Fruit fly (Drosophila melanogaster) whole organism, embryonic: Measurements from ENCODE around the gene crol.

Experiments used
- BEAF-32 ChIP-seq: fragments of 200-800 bp; sonication (Bioruptor generic); optimal IDR thresholded peaks from 3 replicates; lab custom pipeline; 2017; ENCODE audit warnings: missing biosample characterization, missing genetic modification characterization, mild to moderate bottlenecking, moderate library complexity, missing genetic modification reagents
- CG10321 ChIP-seq: fragments of 200-800 bp; sonication (Bioruptor generic); IDR thresholded peaks from 2 replicates; pipeline ENCODE4 v1.3.6; 2022; ENCODE audit warnings: missing biosample characterization, missing genetic modification characterization
- CG11723 ChIP-seq: fragments of 200-800 bp; sonication (Bioruptor generic); optimal IDR thresholded peaks from 2 replicates; lab custom pipeline; 2017; ENCODE audit warnings: missing biosample characterization, mild to moderate bottlenecking, missing genetic modification characterization
- CG12071 ChIP-seq: fragments of 200-800 bp; sonication (Bioruptor generic); optimal IDR thresholded peaks from 3 replicates; lab custom pipeline; 2018; ENCODE audit warnings: missing biosample characterization, mild to moderate bottlenecking, missing genetic modification characterization
- CG13287 ChIP-seq: fragments of 200-800 bp; sonication (Bioruptor generic); IDR thresholded peaks from 2 replicates; pipeline ENCODE4 v1.3.6; 2022; ENCODE audit warnings: missing biosample characterization, missing genetic modification characterization; ENCODE audit not compliant: partially characterized antibody
- CG13775 ChIP-seq: fragments of 200-800 bp; sonication (Bioruptor generic); optimal IDR thresholded peaks from 3 replicates; lab custom pipeline; 2017; ENCODE audit warnings: missing biosample characterization, mild to moderate bottlenecking, missing genetic modification characterization
- CG17328 ChIP-seq: fragments of 200-800 bp; sonication (Bioruptor generic); IDR thresholded peaks from 2 replicates; pipeline ENCODE4 v1.3.6; 2022; ENCODE audit warnings: missing biosample characterization, missing genetic modification characterization
- CG2875 ChIP-seq: fragments of 200-800 bp; sonication (Bioruptor generic); optimal IDR thresholded peaks from 2 replicates; lab custom pipeline; 2017; ENCODE audit warnings: missing biosample characterization, mild to moderate bottlenecking, missing genetic modification characterization, missing genetic modification reagents
- CG30020 ChIP-seq: fragments of 200-800 bp; optimal IDR thresholded peaks from 2 replicates; lab custom pipeline; 2019; ENCODE audit warnings: missing biosample characterization, mild to moderate bottlenecking, missing genetic modification characterization, moderate library complexity
- CG32767 ChIP-seq: fragments of 200-800 bp; sonication (Bioruptor generic); IDR thresholded peaks from 2 replicates; pipeline ENCODE4 v1.3.6; 2022; ENCODE audit warnings: missing biosample characterization, missing genetic modification characterization
- CG32772 ChIP-seq: fragments of 200-800 bp; sonication (Bioruptor generic); IDR thresholded peaks from 2 replicates; pipeline ENCODE4 v1.3.6; 2022; ENCODE audit warnings: missing biosample characterization, missing genetic modification characterization
- CG3726 ChIP-seq: fragments of 200-800 bp; sonication (Bioruptor generic); IDR thresholded peaks from 3 replicates; pipeline ENCODE4, ENCODE4 v1.3.6; 2022; ENCODE audit warnings: missing biosample characterization, missing genetic modification characterization
- CG5953 ChIP-seq: fragments of 200-800 bp; sonication (Bioruptor generic); IDR thresholded peaks from 2 replicates; pipeline ENCODE4 v1.3.6; 2022; ENCODE audit warnings: missing biosample characterization, missing genetic modification characterization
- CG6689 ChIP-seq: fragments of 200-800 bp; sonication (Bioruptor generic); IDR thresholded peaks from 2 replicates; pipeline ENCODE4 v1.3.6; 2022; ENCODE audit warnings: missing biosample characterization, missing genetic modification characterization
- CrebB ChIP-seq: fragments of 200-800 bp; sonication (Bioruptor generic); optimal IDR thresholded peaks from 3 replicates; lab custom pipeline; 2018; ENCODE audit warnings: missing biosample characterization, mild to moderate bottlenecking, missing genetic modification characterization
- Dip3 ChIP-seq: fragments of 200-800 bp; sonication (Bioruptor generic); optimal IDR thresholded peaks from 3 replicates; lab custom pipeline; 2016; ENCODE audit warnings: missing biosample characterization, missing genetic modification characterization
- Ets97D ChIP-seq: fragments of 200-800 bp; sonication (Bioruptor generic); optimal IDR thresholded peaks from 3 replicates; lab custom pipeline; 2016; ENCODE audit warnings: missing biosample characterization, missing genetic modification characterization
- GATAe ChIP-seq: fragments of 200-800 bp; sonication (Bioruptor generic); conservative IDR thresholded peaks from 2 replicates; pipeline ENCODE4 v1.3.6; 2022; ENCODE audit warnings: missing biosample characterization, missing genetic modification characterization
- Gsc ChIP-seq: fragments of 200-800 bp; sonication (Bioruptor generic); IDR thresholded peaks from 2 replicates; pipeline ENCODE4 v1.3.6; 2022; ENCODE audit warnings: missing biosample characterization, missing genetic modification characterization
- Gug ChIP-seq: fragments of 200-800 bp; sonication (Bioruptor generic); IDR thresholded peaks from 4 replicates; pipeline ENCODE4 v1.3.6; 2022; ENCODE audit warnings: missing biosample characterization, missing genetic modification characterization
- HHEX ChIP-seq: fragments of 200-800 bp; sonication (Bioruptor generic); optimal IDR thresholded peaks from 3 replicates; lab custom pipeline; 2017; ENCODE audit warnings: missing biosample characterization, mild to moderate bottlenecking, missing genetic modification characterization, missing genetic modification reagents
- MBD-R2 ChIP-seq: fragments of 200-800 bp; sonication (Bioruptor generic); IDR thresholded peaks from 2 replicates; pipeline ENCODE4 v1.3.6; 2022; ENCODE audit warnings: missing biosample characterization, missing genetic modification characterization
- Nf-YB ChIP-seq: fragments of 200-800 bp; sonication (Bioruptor generic); optimal IDR thresholded peaks from 3 replicates; lab custom pipeline; 2019; ENCODE audit warnings: missing biosample characterization, mild to moderate bottlenecking, missing genetic modification characterization, moderate library complexity
- Oaz ChIP-seq: fragments of 200-800 bp; sonication (Bioruptor generic); IDR thresholded peaks from 2 replicates; pipeline ENCODE4 v1.3.6; 2022; ENCODE audit warnings: missing biosample characterization, missing genetic modification characterization
- Rx ChIP-seq: fragments of 200-800 bp; sonication (Bioruptor generic); IDR thresholded peaks from 2 replicates; pipeline ENCODE4 v1.3.6; 2022; ENCODE audit warnings: missing biosample characterization, missing genetic modification characterization
- Scr ChIP-seq: fragments of 200-800 bp; sonication (Bioruptor generic); IDR thresholded peaks from 2 replicates; pipeline ENCODE4 v1.3.6; 2022; ENCODE audit warnings: missing biosample characterization, missing genetic modification characterization; ENCODE audit not compliant: partially characterized antibody
- Six4 ChIP-seq: fragments of 200-800 bp; sonication (Bioruptor generic); optimal IDR thresholded peaks from 2 replicates; lab custom pipeline; 2016; ENCODE audit warnings: missing biosample characterization, missing genetic modification characterization
- Taf1 ChIP-seq: fragments of 200-800 bp; sonication (Bioruptor generic); IDR thresholded peaks from 2 replicates; pipeline ENCODE4 v1.3.6; 2022; ENCODE audit warnings: missing biosample characterization, missing genetic modification characterization
- Trl ChIP-seq, 3 experiments: fragments of >200 bp in 2 of 3; fragments of 200-800 bp in 1 of 3; sonication (Bioruptor generic) in 1 of 3; optimal IDR thresholded peaks; 2 replicates in 1 of 3; 3 replicates in 2 of 3; lab custom pipeline; 2016 to 2017; ENCODE audit warnings: missing biosample characterization in 1 of 3, missing genetic modification characterization in 1 of 3
- ash1 ChIP-seq: fragments of 200-800 bp; sonication (Bioruptor generic); optimal IDR thresholded peaks from 2 replicates; lab custom pipeline; 2018; ENCODE audit warnings: missing biosample characterization, mild to moderate bottlenecking, missing genetic modification characterization
- bowl ChIP-seq: fragments of 200-800 bp; sonication (Bioruptor generic); IDR thresholded peaks from 2 replicates; pipeline ENCODE4 v1.3.6; 2022; ENCODE audit warnings: missing biosample characterization, missing genetic modification characterization
- cas ChIP-seq: fragments of 200-800 bp; sonication (Bioruptor generic); IDR thresholded peaks from 2 replicates; pipeline ENCODE4 v1.3.6; 2022; ENCODE audit warnings: missing biosample characterization, missing genetic modification characterization
- ems ChIP-seq: fragments of 200-800 bp; sonication (Bioruptor generic); optimal IDR thresholded peaks from 3 replicates; lab custom pipeline; 2016; ENCODE audit warnings: missing biosample characterization, missing genetic modification characterization
- gt ChIP-seq: fragments of 200-800 bp; sonication (Bioruptor generic); IDR thresholded peaks from 2 replicates; pipeline ENCODE4 v1.3.6; 2022; ENCODE audit warnings: missing biosample characterization, missing genetic modification characterization
- klu ChIP-seq: fragments of 200-800 bp; sonication (Bioruptor generic); IDR thresholded peaks from 2 replicates; pipeline ENCODE4 v1.3.6; 2022; ENCODE audit warnings: missing biosample characterization, missing genetic modification characterization
- luna ChIP-seq: fragments of 200-800 bp; sonication (Bioruptor generic); optimal IDR thresholded peaks from 2 replicates; lab custom pipeline; 2016; ENCODE audit warnings: missing biosample characterization, missing genetic modification characterization
- otp ChIP-seq: fragments of 200-800 bp; sonication (Bioruptor generic); IDR thresholded peaks from 3 replicates; pipeline ENCODE4, ENCODE4 v1.3.6; 2022; ENCODE audit warnings: missing biosample characterization, missing genetic modification characterization
- pros ChIP-seq: fragments of 200-800 bp; sonication (Bioruptor generic); optimal IDR thresholded peaks from 3 replicates; lab custom pipeline; 2019; ENCODE audit warnings: missing biosample characterization, mild to moderate bottlenecking, missing genetic modification characterization, moderate library complexity
- ro ChIP-seq: fragments of 200-800 bp; sonication (Bioruptor generic); IDR thresholded peaks from 2 replicates; pipeline ENCODE4 v1.3.6; 2022; ENCODE audit warnings: missing biosample characterization, missing genetic modification characterization
- sc ChIP-seq, 3 experiments: fragments of >200 bp in 2 of 3; fragments of 200-800 bp in 1 of 3; sonication (Bioruptor generic) in 1 of 3; optimal IDR thresholded peaks; 2 replicates in 2 of 3; 3 replicates in 1 of 3; lab custom pipeline; 2017; ENCODE audit warnings: mild to moderate bottlenecking in 1 of 3, missing biosample characterization in 1 of 3, missing genetic modification characterization in 1 of 3, missing genetic modification reagents in 1 of 3
- sna ChIP-seq: fragments of 200-800 bp; sonication (Bioruptor generic); IDR thresholded peaks from 2 replicates; pipeline ENCODE4 v1.3.6; 2022; ENCODE audit warnings: missing biosample characterization, missing genetic modification characterization; ENCODE audit not compliant: partially characterized antibody
- stwl ChIP-seq: fragments of 200-800 bp; sonication (Bioruptor generic); optimal IDR thresholded peaks from 3 replicates; lab custom pipeline; 2018; ENCODE audit warnings: missing biosample characterization, mild to moderate bottlenecking, missing genetic modification characterization, moderate library complexity
- sug ChIP-seq: fragments of 200-800 bp; optimal IDR thresholded peaks from 2 replicates; lab custom pipeline; 2019; ENCODE audit warnings: missing biosample characterization, mild to moderate bottlenecking, missing genetic modification characterization, moderate library complexity
- toy ChIP-seq: fragments of 200-800 bp; sonication (Bioruptor generic); IDR thresholded peaks from 2 replicates; pipeline ENCODE4 v1.3.6; 2022; ENCODE audit warnings: missing biosample characterization, missing genetic modification characterization
- trem ChIP-seq: fragments of 200-800 bp; optimal IDR thresholded peaks from 3 replicates; lab custom pipeline; 2019; ENCODE audit warnings: missing biosample characterization, mild to moderate bottlenecking, missing genetic modification characterization, moderate library complexity
- unc-4 ChIP-seq: fragments of 200-800 bp; sonication (Bioruptor generic); IDR thresholded peaks from 2 replicates; pipeline ENCODE4 v1.3.6; 2022; ENCODE audit warnings: missing biosample characterization, missing genetic modification characterization; ENCODE audit not compliant: partially characterized antibody
- vfl ChIP-seq: fragments of 200-800 bp; sonication (Bioruptor generic); optimal IDR thresholded peaks from 2 replicates; lab custom pipeline; 2016; ENCODE audit warnings: missing biosample characterization, missing genetic modification characterization
- vnd ChIP-seq: fragments of 200-800 bp; sonication (Bioruptor generic); IDR thresholded peaks from 3 replicates; pipeline ENCODE4 v1.3.6; 2022; ENCODE audit warnings: missing biosample characterization, missing genetic modification characterization; ENCODE audit not compliant: partially characterized antibody

The crol gene

DNA sequence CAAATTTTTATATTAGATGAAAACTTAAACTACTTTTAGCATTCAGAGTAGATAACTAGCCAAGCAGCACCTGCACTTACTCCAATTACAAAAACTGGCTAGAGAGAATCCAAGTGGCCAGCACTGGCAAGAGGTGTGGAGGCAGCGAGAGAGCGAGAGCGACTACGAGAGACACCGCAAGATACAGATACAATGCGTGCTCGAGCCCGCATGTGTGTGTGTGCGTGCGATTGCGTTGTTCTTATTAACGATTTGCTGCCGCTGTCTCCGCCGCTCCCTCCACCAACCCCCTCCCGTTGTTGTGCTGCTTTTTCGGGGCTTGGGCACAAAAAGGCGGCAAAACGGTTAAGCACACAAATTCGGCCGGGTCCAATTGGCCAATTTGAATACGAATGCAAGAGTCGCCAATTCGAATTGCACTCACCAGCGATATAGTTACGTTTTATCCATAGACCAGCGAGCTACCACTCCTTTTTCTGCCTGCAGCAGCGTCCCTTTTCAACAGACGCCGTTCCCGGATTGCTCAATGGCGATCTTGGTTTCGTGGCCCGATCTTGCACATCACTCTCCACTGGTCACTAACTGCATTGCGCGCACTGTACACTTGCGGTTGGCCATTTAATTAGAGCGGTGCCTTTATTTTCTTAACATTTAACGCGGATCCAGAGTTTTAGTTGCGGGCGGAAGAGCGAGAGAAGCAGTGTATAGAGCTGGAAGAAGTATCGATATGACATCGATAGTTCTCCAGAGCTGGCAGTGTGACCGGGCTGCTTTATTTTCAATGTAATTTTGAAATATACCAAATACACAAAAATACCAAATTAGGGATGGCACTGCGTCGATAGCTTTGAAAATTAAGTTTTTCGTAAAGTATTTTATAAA lies at the start of gene crol (continued):
- TF ChIP-seq MBD-R2 (GFP tag; lab: Robert Waterston, UW) (peak; percentile 42; the same call in 1 of the 2 replicates), sc (optimal IDR thresholded peaks at IDR 0.05; lab: Kevin White, UChicago) (no peak), sc (GFP tag; optimal IDR thresholded peaks at IDR 0.05; lab: Kevin White, UChicago) (no peak), unc-4 (GFP tag; lab: Robert Waterston, UW) (peak; percentile 89), CG17328 (GFP tag; lab: Robert Waterston, UW) (no peak), trem (peak; percentile 63), Nf-YB (GFP tag; lab: Kevin White, UChicago) (peak; percentile 36), CG6689 (0 out of 2 replicates have a peak, but pooled peaks have one; percentile 8), klu (no peak), vnd (peak; percentile 72), stwl (tag; lab: Kevin White, UChicago) (peak; percentile 100), ro (GFP tag; lab: Robert Waterston, UW) (no peak), Gsc (GFP tag; lab: Robert Waterston, UW) (no peak), Gug (GFP tag; lab: Robert Waterston, UW) (peak; percentile 13; the same call in 1 of the 4 replicates), CG11723 (GFP tag; lab: Kevin White, UChicago) (no peak), pros (GFP tag; lab: Kevin White, UChicago) (peak; percentile 89), ash1 (GFP tag; lab: Kevin White, UChicago) (no peak), GATAe (GFP tag; lab: Robert Waterston, UW) (no peak), sug (peak; percentile 28), Dip3 (GFP tag; lab: Kevin White, UChicago) (no peak), CG2875 (no peak), CG13287 (GFP tag; lab: Robert Waterston, UW) (peak; percentile 94), luna (GFP tag; lab: Kevin White, UChicago) (no peak), otp (peak; percentile 20; the same call in 1 of the 3 replicates), Six4 (GFP tag; lab: Kevin White, UChicago) (no peak), CrebB (tag; lab: Kevin White, UChicago) (no peak), Oaz (GFP tag; lab: Robert Waterston, UW) (no peak), cas (peak; percentile 40; the same call in 1 of the 2 replicates), CG3726 (no peak), CG30020 (tag; lab: Kevin White, UChicago) (peak; percentile 52), Trl (optimal IDR thresholded peaks at IDR 0.05; lab: Kevin White, UChicago) (peak; percentile 86 to 91), Trl (GFP tag; optimal IDR thresholded peaks at IDR 0.05; lab: Kevin White, UChicago) (no peak), toy (GFP tag; lab: Robert Waterston, UW) (no peak), Rx (GFP tag; lab: Robert Waterston, UW) (no peak), CG32772 (no peak), CG5953 (GFP tag; lab: Robert Waterston, UW) (no peak), vfl (GFP tag; lab: Kevin White, UChicago) (no peak), CG10321 (GFP tag; lab: Robert Waterston, UW) (no peak), CG12071 (GFP tag; lab: Kevin White, UChicago) (no peak), Scr (GFP tag; lab: Robert Waterston, UW) (peak; percentile 81), sna (GFP tag; lab: Robert Waterston, UW) (peak; percentile 80), bowl (no peak), HHEX (no peak), Taf1 (GFP tag; lab: Robert Waterston, UW) (0 out of 2 replicates have a peak, but pooled peaks have one; percentile 9), CG32767 (GFP tag; lab: Robert Waterston, UW) (no peak), gt (GFP tag; lab: Robert Waterston, UW) (no peak), ems (no peak), CG13775 (GFP tag; lab: Kevin White, UChicago) (peak; percentile 15), Ets97D (peak; percentile 81), BEAF-32 (GFP tag; lab: Kevin White, UChicago) (peak; percentile 88)
